Worm (Caenorhabditis elegans) whole organism, young adult: ENCODE results near the gene lelo-3.

Source experiments
- B0261.1 ChIP-seq: sonication (generic microtip); optimal IDR thresholded peaks from 2 replicates; lab custom pipeline; 2016; ENCODE audit warnings: mild to moderate bottlenecking, missing genetic modification characterization, moderate library complexity, missing compliant biosample characterization
- ama-1 ChIP-seq, 3 experiments: fragments of 150-350 bp in 1 of 3; sonication (generic microtip) in 2 of 3; optimal IDR thresholded peaks; 2 replicates each; lab custom pipeline; 2014 to 2018; ENCODE audit warnings: missing biosample characterization in 2 of 3, missing genetic modification characterization in 2 of 3, missing genetic modification reagents in 2 of 3
- ceh-40 ChIP-seq: fragments of 200-800 bp; sonication (Bioruptor generic); IDR thresholded peaks from 2 replicates; pipeline ENCODE4 v1.3.6; 2022; ENCODE audit warnings: missing genetic modification characterization, missing compliant biosample characterization
- hmg-20 ChIP-seq: fragments of 200-800 bp; sonication (Bioruptor generic); IDR thresholded peaks from 2 replicates; pipeline ENCODE4 v1.3.6; 2022; ENCODE audit warnings: missing genetic modification reagents, missing genetic modification characterization, missing compliant biosample characterization
- mes-4 ChIP-seq: sonication (generic microtip); optimal IDR thresholded peaks from 2 replicates; lab custom pipeline; 2016; ENCODE audit warnings: missing genotype, missing genetic modification characterization, missing compliant biosample characterization
- nfya-1 ChIP-seq: sonication (generic microtip); optimal IDR thresholded peaks from 2 replicates; lab custom pipeline; 2017; ENCODE audit warnings: antibody characterized with exemption, missing compliant biosample characterization, missing genetic modification characterization, borderline replicate concordance; ENCODE audit not compliant: insufficient read depth
- snpc-1.1 ChIP-seq: sonication (generic microtip); optimal IDR thresholded peaks from 2 replicates; lab custom pipeline; 2017; ENCODE audit warnings: missing genetic modification characterization, mild to moderate bottlenecking, missing compliant biosample characterization, antibody characterized with exemption, moderate library complexity, missing genotype, missing genetic modification reagents; ENCODE audit not compliant: insufficient read depth
- snpc-4 ChIP-seq, 5 experiments: fragments of 150-350 bp in 1 of 5; sonication (generic microtip) in 4 of 5; optimal IDR thresholded peaks; 2 replicates each; lab custom pipeline; 2014 to 2018; ENCODE audit warnings: missing genetic modification characterization in 5 of 5, missing biosample characterization in 3 of 5, antibody characterized with exemption in 2 of 5, mild to moderate bottlenecking in 2 of 5, missing compliant biosample characterization in 2 of 5, missing genotype in 2 of 5, moderate library complexity in 2 of 5, missing genetic modification reagents in 1 of 5

- TF ChIP-seq ceh-40 (no peak), mes-4 (no peak), B0261.1 (no peak), hmg-20 (GFP tag; lab: Robert Waterston, UW) (no peak), snpc-4 (GFP tag; optimal IDR thresholded peaks at IDR 0.05; lab: Kevin White, UChicago) (no peak), snpc-4 (tag; optimal IDR thresholded peaks at IDR 0.05; lab: Kevin White, UChicago) (no peak), snpc-1.1 (tag; lab: Kevin White, UChicago) (no peak), ama-1 (optimal IDR thresholded peaks at IDR 0.05; lab: Kevin White, UChicago) (no peak), ama-1 (GFP tag; optimal IDR thresholded peaks at IDR 0.05; lab: Kevin White, UChicago) (no peak), nfya-1 (tag; lab: Kevin White, UChicago) (no peak)
Measured at ce11 chrX:6024977-6025376, 2.6 kb upstream of the lelo-3 start.
